Worm (Caenorhabditis elegans): Measurements from ENCODE around the gene fbxc-47.

DNA sequence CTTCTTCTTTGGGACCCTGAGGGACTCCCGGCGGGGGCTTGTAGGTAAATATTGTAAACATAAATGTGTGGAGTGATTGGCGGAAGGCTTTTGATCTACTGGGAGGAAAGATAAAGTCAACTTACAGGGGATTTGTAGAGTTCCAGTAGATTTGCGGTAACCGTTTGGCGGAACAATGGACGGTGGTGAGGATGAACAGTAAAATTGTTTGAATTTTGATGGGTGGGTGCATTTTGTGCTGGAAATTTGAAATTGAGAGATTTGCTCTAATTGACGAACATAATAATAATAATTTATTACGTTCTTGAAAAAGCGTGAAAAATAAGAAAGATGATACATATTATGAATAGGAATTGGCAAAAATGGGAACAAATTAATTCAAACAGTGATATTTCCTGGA lies 38.7 kb upstream of the fbxc-47 start, which contains the start of gene vab-2:
- no peak for TF ChIP-seq lin-15B (tag; optimal IDR thresholded peaks at IDR 0.05)
- no peak for TF ChIP-seq snpc-4 (tag; optimal IDR thresholded peaks at IDR 0.05)
- TF ChIP-seq nhr-11 (tag; optimal IDR thresholded peaks at IDR 0.05) = no peak
- no peak for TF ChIP-seq mdt-29 (GFP tag; IDR thresholded peaks at IDR 0.05)
- no peak for TF ChIP-seq zfp-2 (tag; optimal IDR thresholded peaks at IDR 0.05)
- TF ChIP-seq zip-2 (tag; optimal IDR thresholded peaks at IDR 0.05) = no peak
- TF ChIP-seq T20F7.1 (GFP tag; optimal IDR thresholded peaks at IDR 0.05) = no peak
- TF ChIP-seq fos-1 (tag; optimal IDR thresholded peaks at IDR 0.05) = no peak
- no peak for TF ChIP-seq D1046.2 (GFP tag; IDR thresholded peaks at IDR 0.05)
- no peak for TF ChIP-seq nhr-25 (tag; optimal IDR thresholded peaks at IDR 0.05; ENCODE audit: borderline replicate concordance, insufficient read depth)
- TF ChIP-seq nhr-28 (tag; optimal IDR thresholded peaks at IDR 0.05) = no peak
- no peak for TF ChIP-seq dve-1 (tag; optimal IDR thresholded peaks at IDR 0.05; ENCODE audit: insufficient read depth)
